Fruit fly (Drosophila melanogaster): ENCODE measurements around the gene CG13856.

CG13856 gene

dm6 chr3R:22381077-22381476, 21.4 kb upstream of the CG13856 start, which contains the start of gene CG43342 (continued):
- TF ChIP-seq CG2889 (GFP tag; IDR thresholded peaks at IDR 0.05) (no peak), CG7839 (tag; optimal IDR thresholded peaks at IDR 0.05) (no peak), E2f2 (GFP tag; IDR thresholded peaks at IDR 0.05) (peak; percentile 84), CG4730 (GFP tag; IDR thresholded peaks at IDR 0.05) (no peak), cg (GFP tag; optimal IDR thresholded peaks at IDR 0.05) (no peak), klu (GFP tag; IDR thresholded peaks at IDR 0.05) (no peak), row (GFP tag; IDR thresholded peaks at IDR 0.05) (no peak), CG17912 (GFP tag; optimal IDR thresholded peaks at IDR 0.05) (no peak), ab (GFP tag; optimal IDR thresholded peaks at IDR 0.05) (no peak), CG8359 (GFP tag; optimal IDR thresholded peaks at IDR 0.05; ENCODE audit: borderline replicate concordance) (no peak), mld (GFP tag; IDR thresholded peaks at IDR 0.05; ENCODE audit: partially characterized antibody) (peak; percentile 76; the same call in 2 of the 3 replicates), slou (GFP tag; optimal IDR thresholded peaks at IDR 0.05) (no peak), stwl (tag; optimal IDR thresholded peaks at IDR 0.05) (peak; percentile 73), ato (GFP tag; IDR thresholded peaks at IDR 0.05; ENCODE audit: partially characterized antibody) (peak; percentile 81), Tbp (GFP tag; optimal IDR thresholded peaks at IDR 0.05) (no peak), kay (GFP tag; optimal IDR thresholded peaks at IDR 0.05) (no peak), da (GFP tag; optimal IDR thresholded peaks at IDR 0.05) (no peak), Myb (GFP tag; optimal IDR thresholded peaks at IDR 0.05) (no peak), disco-r (GFP tag; optimal IDR thresholded peaks at IDR 0.05) (no peak), CG9817 (tag; optimal IDR thresholded peaks at IDR 0.05) (no peak), Bteb2 (GFP tag; optimal IDR thresholded peaks at IDR 0.05) (no peak), aop (GFP tag; IDR thresholded peaks at IDR 0.05) (no peak), scrt (GFP tag; optimal IDR thresholded peaks at IDR 0.05) (no peak), Hey (tag; optimal IDR thresholded peaks at IDR 0.05) (no peak), psq (GFP tag; optimal IDR thresholded peaks at IDR 0.05) (no peak), CG2678 (tag; optimal IDR thresholded peaks at IDR 0.05) (no peak), CG30431 (GFP tag; optimal IDR thresholded peaks at IDR 0.05) (no peak), nerfin-2 (GFP tag; IDR thresholded peaks at IDR 0.05; ENCODE audit: partially characterized antibody) (peak; percentile 85), ap (GFP tag; IDR thresholded peaks at IDR 0.05) (no peak), CG12299 (tag; optimal IDR thresholded peaks at IDR 0.05) (no peak), nau (GFP tag; optimal IDR thresholded peaks at IDR 0.05) (no peak), CG17568 (GFP tag; optimal IDR thresholded peaks at IDR 0.05) (no peak), CG13287 (GFP tag; IDR thresholded peaks at IDR 0.05; ENCODE audit: partially characterized antibody) (peak; percentile 85), Dp (GFP tag; optimal IDR thresholded peaks at IDR 0.05) (peak; percentile 74), Doc3 (GFP tag; IDR thresholded peaks at IDR 0.05; ENCODE audit: partially characterized antibody) (peak; percentile 80), CG11398 (GFP tag; optimal IDR thresholded peaks at IDR 0.05) (no peak), Gug (GFP tag; IDR thresholded peaks at IDR 0.05) (no peak), CG34224 (GFP tag; IDR thresholded peaks at IDR 0.05; ENCODE audit: partially characterized antibody) (peak; percentile 84), CG15696 (tag; optimal IDR thresholded peaks at IDR 0.05) (no peak), vvl (GFP tag; IDR thresholded peaks at IDR 0.05) (peak; percentile 17; the same call in 1 of the 2 replicates), CG18619 (GFP tag; optimal IDR thresholded peaks at IDR 0.05) (no peak), CG5180 (GFP tag; optimal IDR thresholded peaks at IDR 0.05) (no peak), CG10565 (GFP tag; optimal IDR thresholded peaks at IDR 0.05) (no peak), grn (GFP tag; optimal IDR thresholded peaks at IDR 0.05) (no peak), CG3281 (GFP tag; optimal IDR thresholded peaks at IDR 0.05) (no peak), toy (GFP tag; IDR thresholded peaks at IDR 0.05) (no peak), Spps (tag; optimal IDR thresholded peaks at IDR 0.05) (no peak), vnd (GFP tag; IDR thresholded peaks at IDR 0.05; ENCODE audit: partially characterized antibody) (peak; percentile 80), pan (optimal IDR thresholded peaks at IDR 0.05) (no peak), pan (GFP tag; optimal IDR thresholded peaks at IDR 0.05 in 1 of 2, IDR thresholded peaks at IDR 0.05 in 1 of 2) (no peak), CG9727 (GFP tag; optimal IDR thresholded peaks at IDR 0.05) (no peak)
